Fruit fly (Drosophila melanogaster) whole organism, embryonic: ENCODE measurements around the gene por.

Experiments
- Adf1 ChIP-seq: fragments of 200-800 bp; sonication (Bioruptor generic); IDR thresholded peaks from 2 replicates; pipeline ENCODE4 v1.3.6; 2022; ENCODE audit warnings: missing biosample characterization, missing genetic modification characterization
- Awh ChIP-seq: fragments of 200-800 bp; sonication (Bioruptor generic); IDR thresholded peaks from 2 replicates; pipeline ENCODE4, ENCODE4 v1.3.6; 2022; ENCODE audit warnings: missing biosample characterization, missing genetic modification characterization
- CG11398 ChIP-seq: fragments of 200-800 bp; sonication (Bioruptor generic); optimal IDR thresholded peaks from 2 replicates; lab custom pipeline; 2016; ENCODE audit warnings: missing biosample characterization, missing genetic modification characterization
- CG11504 ChIP-seq: fragments of 200-800 bp; sonication (Bioruptor generic); optimal IDR thresholded peaks from 3 replicates; lab custom pipeline; 2019; ENCODE audit warnings: missing biosample characterization, mild to moderate bottlenecking, missing genetic modification characterization, moderate library complexity
- CG13296 ChIP-seq: fragments of 200-800 bp; sonication (Bioruptor generic); optimal IDR thresholded peaks from 3 replicates; lab custom pipeline; 2018; ENCODE audit warnings: missing biosample characterization, mild to moderate bottlenecking, missing genetic modification characterization
- CG14710 ChIP-seq: fragments of 200-800 bp; sonication (Bioruptor generic); optimal IDR thresholded peaks from 3 replicates; lab custom pipeline; 2019; ENCODE audit warnings: missing biosample characterization, mild to moderate bottlenecking, missing genetic modification characterization, moderate library complexity
- CG15269 ChIP-seq: fragments of 200-800 bp; sonication (Bioruptor generic); optimal IDR thresholded peaks from 2 replicates; lab custom pipeline; 2018; ENCODE audit warnings: missing biosample characterization, mild to moderate bottlenecking, missing genetic modification characterization, moderate library complexity
- CG17359 ChIP-seq: fragments of 200-800 bp; sonication (Bioruptor generic); optimal IDR thresholded peaks from 3 replicates; lab custom pipeline; 2018; ENCODE audit warnings: missing biosample characterization, mild to moderate bottlenecking, missing genetic modification characterization, moderate library complexity
- CG17802 ChIP-seq: fragments of 200-800 bp; sonication (Bioruptor generic); optimal IDR thresholded peaks from 2 replicates; lab custom pipeline; 2018; ENCODE audit warnings: missing biosample characterization, mild to moderate bottlenecking, missing genetic modification characterization, moderate library complexity
- CG2202 ChIP-seq: fragments of 200-800 bp; sonication (Bioruptor generic); optimal IDR thresholded peaks from 2 replicates; lab custom pipeline; 2018; ENCODE audit warnings: missing biosample characterization, mild to moderate bottlenecking, missing genetic modification characterization
- CG2712 ChIP-seq: fragments of 200-800 bp; optimal IDR thresholded peaks from 3 replicates; lab custom pipeline; 2019; ENCODE audit warnings: missing biosample characterization, mild to moderate bottlenecking, missing genetic modification characterization, moderate library complexity
- CG6175 ChIP-seq: fragments of 200-800 bp; sonication (Bioruptor generic); IDR thresholded peaks from 3 replicates; pipeline ENCODE4 v1.3.6; 2022; ENCODE audit warnings: missing biosample characterization, missing genetic modification characterization
- CG7372 ChIP-seq: fragments of 200-800 bp; sonication (Bioruptor generic); IDR thresholded peaks from 2 replicates; pipeline ENCODE4 v1.3.6; 2022; ENCODE audit warnings: missing biosample characterization, missing genetic modification characterization
- CG9932 ChIP-seq: fragments of 200-800 bp; sonication (Bioruptor generic); IDR thresholded peaks from 2 replicates; pipeline ENCODE4 v1.3.6; 2022; ENCODE audit warnings: missing biosample characterization, missing genetic modification characterization
- CoRest ChIP-seq: fragments of 200-800 bp; sonication (Bioruptor generic); optimal IDR thresholded peaks from 3 replicates; lab custom pipeline; 2018; ENCODE audit warnings: missing biosample characterization, mild to moderate bottlenecking, missing genetic modification characterization, moderate library complexity
- D ChIP-seq, 2 experiments: fragments of 200-800 bp in 1 of 2; fragments of >200 bp in 1 of 2; sonication (Bioruptor generic) in 1 of 2; optimal IDR thresholded peaks; 2 replicates in 1 of 2; 3 replicates in 1 of 2; lab custom pipeline; 2017; ENCODE audit warnings: mild to moderate bottlenecking in 1 of 2, missing biosample characterization in 1 of 2, missing genetic modification characterization in 1 of 2, missing genetic modification reagents in 1 of 2
- Ets65A ChIP-seq: fragments of 200-800 bp; sonication (Bioruptor generic); peaks from one replicate; lab custom pipeline; 2016; ENCODE audit warnings: missing biosample characterization, missing genetic modification characterization
- Fer3 ChIP-seq: fragments of 200-800 bp; sonication (Bioruptor generic); optimal IDR thresholded peaks from 2 replicates; lab custom pipeline; 2018; ENCODE audit warnings: missing biosample characterization, mild to moderate bottlenecking, missing genetic modification characterization, moderate library complexity
- Gug ChIP-seq: fragments of 200-800 bp; sonication (Bioruptor generic); IDR thresholded peaks from 4 replicates; pipeline ENCODE4 v1.3.6; 2022; ENCODE audit warnings: missing biosample characterization, missing genetic modification characterization
- Hr51 ChIP-seq, 2 experiments: fragments of 200-800 bp; sonication (Bioruptor generic); optimal IDR thresholded peaks; 2 replicates in 1 of 2; 3 replicates in 1 of 2; lab custom pipeline; 2016 to 2018; ENCODE audit warnings: missing biosample characterization in 2 of 2, missing genetic modification characterization in 2 of 2, mild to moderate bottlenecking in 1 of 2, moderate library complexity in 1 of 2
- Med ChIP-seq: fragments of 200-800 bp; sonication (Bioruptor generic); peaks from one replicate; lab custom pipeline; 2016; ENCODE audit warnings: missing biosample characterization, missing genetic modification characterization, mild to moderate bottlenecking, inconsistent platforms, moderate library complexity
- Meics ChIP-seq: fragments of 200-800 bp; sonication (Bioruptor generic); optimal IDR thresholded peaks from 2 replicates; lab custom pipeline; 2017; ENCODE audit warnings: missing biosample characterization, mild to moderate bottlenecking, missing genetic modification characterization
- Sox100B ChIP-seq: fragments of 200-800 bp; sonication (Bioruptor generic); optimal IDR thresholded peaks from 3 replicates; lab custom pipeline; 2018; ENCODE audit warnings: missing biosample characterization, mild to moderate bottlenecking, missing genetic modification characterization
- Spps ChIP-seq: fragments of 200-800 bp; sonication (Bioruptor generic); optimal IDR thresholded peaks from 2 replicates; lab custom pipeline; 2018; ENCODE audit warnings: missing biosample characterization, mild to moderate bottlenecking, missing genetic modification characterization
- Xrp1 ChIP-seq: fragments of 200-800 bp; sonication (Bioruptor generic); IDR thresholded peaks from 2 replicates; pipeline ENCODE4 v1.3.6; 2022; ENCODE audit warnings: missing biosample characterization, missing genetic modification characterization
- abd-A ChIP-seq: fragments of 200-800 bp; sonication (Bioruptor generic); optimal IDR thresholded peaks from 3 replicates; lab custom pipeline; 2019; ENCODE audit warnings: missing biosample characterization, mild to moderate bottlenecking, missing genetic modification characterization, moderate library complexity
- bcd ChIP-seq: fragments of 200-800 bp; sonication (Bioruptor generic); optimal IDR thresholded peaks from 2 replicates; lab custom pipeline; 2017; ENCODE audit warnings: missing biosample characterization, mild to moderate bottlenecking, missing genetic modification characterization
- cg ChIP-seq: fragments of 200-800 bp; sonication (Bioruptor generic); optimal IDR thresholded peaks from 3 replicates; lab custom pipeline; 2019; ENCODE audit warnings: missing biosample characterization, mild to moderate bottlenecking, missing genetic modification characterization, moderate library complexity
- chinmo ChIP-seq: fragments of 200-800 bp; sonication (Bioruptor generic); IDR thresholded peaks from 4 replicates; pipeline ENCODE4 v1.3.6; 2022; ENCODE audit warnings: missing biosample characterization, missing genetic modification characterization; ENCODE audit not compliant: partially characterized antibody
- dm ChIP-seq: fragments of 200-800 bp; sonication (Bioruptor generic); optimal IDR thresholded peaks from 3 replicates; lab custom pipeline; 2016; ENCODE audit warnings: missing biosample characterization, missing genetic modification characterization
- dmrt99B ChIP-seq: fragments of 200-800 bp; sonication (Bioruptor generic); optimal IDR thresholded peaks from 2 replicates; lab custom pipeline; 2018; ENCODE audit warnings: missing biosample characterization, mild to moderate bottlenecking, missing genetic modification characterization, moderate library complexity
- fd3F ChIP-seq: fragments of 200-800 bp; sonication (Bioruptor generic); optimal IDR thresholded peaks from 2 replicates; lab custom pipeline; 2018; ENCODE audit warnings: missing biosample characterization, mild to moderate bottlenecking, missing genetic modification characterization, moderate library complexity
- ken ChIP-seq: fragments of 200-800 bp; sonication (Bioruptor generic); IDR thresholded peaks from 3 replicates; pipeline ENCODE4 v1.3.6; 2022; ENCODE audit warnings: missing biosample characterization, missing genetic modification characterization
- lab ChIP-seq: fragments of 200-800 bp; sonication (Bioruptor generic); optimal IDR thresholded peaks from 3 replicates; lab custom pipeline; 2017; ENCODE audit warnings: missing biosample characterization, missing genetic modification characterization, mild to moderate bottlenecking, moderate library complexity, missing genetic modification reagents
- lmd ChIP-seq: fragments of 200-800 bp; sonication (Bioruptor generic); IDR thresholded peaks from 2 replicates; pipeline ENCODE4 v1.3.6; 2022; ENCODE audit warnings: missing biosample characterization, missing genetic modification characterization
- nmo ChIP-seq: fragments of 200-800 bp; sonication (Bioruptor generic); optimal IDR thresholded peaks from 2 replicates; lab custom pipeline; 2018; ENCODE audit warnings: missing biosample characterization, mild to moderate bottlenecking, missing genetic modification characterization, moderate library complexity
- nom ChIP-seq: fragments of 200-800 bp; sonication (Bioruptor generic); optimal IDR thresholded peaks from 2 replicates; lab custom pipeline; 2017; ENCODE audit warnings: missing biosample characterization, missing genetic modification characterization, mild to moderate bottlenecking, moderate library complexity, missing genetic modification reagents
- org-1 ChIP-seq: fragments of 200-800 bp; sonication (Bioruptor generic); optimal IDR thresholded peaks from 2 replicates; lab custom pipeline; 2017; ENCODE audit warnings: missing biosample characterization, missing genetic modification characterization
- p53 ChIP-seq: fragments of 200-800 bp; sonication (Bioruptor generic); optimal IDR thresholded peaks from 2 replicates; lab custom pipeline; 2016; ENCODE audit warnings: missing biosample characterization, missing genetic modification characterization
- phol ChIP-seq: fragments of 200-800 bp; sonication (Bioruptor generic); optimal IDR thresholded peaks from 3 replicates; lab custom pipeline; 2018; ENCODE audit warnings: missing biosample characterization, mild to moderate bottlenecking, missing genetic modification characterization, moderate library complexity
- pros ChIP-seq: fragments of 200-800 bp; sonication (Bioruptor generic); optimal IDR thresholded peaks from 3 replicates; lab custom pipeline; 2019; ENCODE audit warnings: missing biosample characterization, mild to moderate bottlenecking, missing genetic modification characterization, moderate library complexity
- pum ChIP-seq: fragments of 200-800 bp; sonication (Bioruptor generic); optimal IDR thresholded peaks from 2 replicates; lab custom pipeline; 2016; ENCODE audit warnings: missing biosample characterization, missing genetic modification characterization
- row ChIP-seq: fragments of 200-800 bp; sonication (Bioruptor generic); IDR thresholded peaks from 3 replicates; pipeline ENCODE4 v1.3.6; 2022; ENCODE audit warnings: missing biosample characterization, missing genetic modification characterization
- sens ChIP-seq: fragments of 200-800 bp; sonication (Bioruptor generic); peaks from one replicate; lab custom pipeline; 2016; ENCODE audit warnings: missing biosample characterization, missing genetic modification characterization
- sisA ChIP-seq: fragments of 200-800 bp; sonication (Bioruptor generic); IDR thresholded peaks from 2 replicates; pipeline ENCODE4 v1.3.6; 2022; ENCODE audit warnings: missing biosample characterization, missing genetic modification characterization
- ssp ChIP-seq: fragments of 200-800 bp; sonication (Bioruptor generic); IDR thresholded peaks from 2 replicates; pipeline ENCODE4 v1.3.6; 2022; ENCODE audit warnings: missing biosample characterization, missing genetic modification characterization
- tgo ChIP-seq: fragments of 200-800 bp; sonication (Bioruptor generic); IDR thresholded peaks from 3 replicates; pipeline ENCODE4 v1.3.6; 2022; ENCODE audit warnings: missing biosample characterization, missing genetic modification characterization
- wor ChIP-seq: fragments of 200-800 bp; sonication (Bioruptor generic); IDR thresholded peaks from 2 replicates; pipeline ENCODE4 v1.3.6; 2022; ENCODE audit warnings: missing biosample characterization, missing genetic modification characterization

Gene por

dm6 chrX:18358352-18358931 is 21.2 kb downstream of the por start, which contains the start of gene CG6106 (continued):
- peak; percentile 37; the same call in 1 of the 2 replicates for TF ChIP-seq CG9932 (GFP tag; lab: Robert Waterston, UW)
- TF ChIP-seq lmd (GFP tag; lab: Robert Waterston, UW): peak; percentile 34; the same call in 1 of the 2 replicates
- peak; percentile 31 for TF ChIP-seq row (GFP tag; lab: Robert Waterston, UW)
- peak; percentile 12 for TF ChIP-seq CG17359 (tag; lab: Kevin White, UChicago)
- peak; percentile 44 for TF ChIP-seq Med (GFP tag; lab: Kevin White, UChicago)
- no peak for TF ChIP-seq D (optimal IDR thresholded peaks at IDR 0.05; lab: Kevin White, UChicago)
- TF ChIP-seq D (GFP tag; optimal IDR thresholded peaks at IDR 0.05; lab: Kevin White, UChicago): peak; percentile 12
- no peak for TF ChIP-seq CG7372 (GFP tag; lab: Robert Waterston, UW)
- TF ChIP-seq ssp (GFP tag; lab: Robert Waterston, UW): 0 out of 2 replicates have a peak, but pooled peaks have one; percentile 12
- TF ChIP-seq dmrt99B (tag; lab: Kevin White, UChicago): peak; percentile 54
- no peak for TF ChIP-seq fd3F (GFP tag; lab: Kevin White, UChicago)
- TF ChIP-seq bcd (GFP tag; lab: Kevin White, UChicago): peak; percentile 14
- 0 out of 3 replicates have a peak, but pooled peaks have one; percentile 21 for TF ChIP-seq ken (GFP tag; lab: Robert Waterston, UW)
- TF ChIP-seq CG11504 (tag; lab: Kevin White, UChicago): peak; percentile 41
- TF ChIP-seq sisA (GFP tag; lab: Robert Waterston, UW): peak; percentile 26; the same call in 1 of the 2 replicates
- peak; percentile 21 for TF ChIP-seq CG2712 (tag; lab: Kevin White, UChicago)
- TF ChIP-seq Gug (GFP tag; lab: Robert Waterston, UW): 0 out of 4 replicates have a peak, but pooled peaks have one; percentile 3
- TF ChIP-seq wor (GFP tag; lab: Robert Waterston, UW): no peak
- no peak for TF ChIP-seq CG17802 (tag; lab: Kevin White, UChicago)
- TF ChIP-seq Fer3 (tag; lab: Kevin White, UChicago): peak; percentile 13
- TF ChIP-seq phol: peak; percentile 59
- peak; percentile 18; the same call in 1 of the 2 replicates for TF ChIP-seq Xrp1 (GFP tag; lab: Robert Waterston, UW)
- peak; percentile 90 for TF ChIP-seq Ets65A (GFP tag; lab: Kevin White, UChicago)
- peak; percentile 7 for TF ChIP-seq Meics (GFP tag; lab: Kevin White, UChicago)
- TF ChIP-seq pum (GFP tag; lab: Kevin White, UChicago): peak; percentile 6
- TF ChIP-seq dm: no peak
- TF ChIP-seq sens (GFP tag; lab: Kevin White, UChicago): peak; percentile 67
- TF ChIP-seq nmo (GFP tag; lab: Kevin White, UChicago): peak; percentile 26
- peak; percentile 9 for TF ChIP-seq CG15269
- peak; percentile 22 for TF ChIP-seq Sox100B (GFP tag; lab: Kevin White, UChicago)
- TF ChIP-seq Awh: no peak
- peak in 1 of 2 experiments; percentile 32 for TF ChIP-seq Hr51 (GFP tag; optimal IDR thresholded peaks at IDR 0.05; lab: Kevin White, UChicago)

dm6 chrX:18357756-18358182 is 21.9 kb downstream of the por start:
- TF ChIP-seq Adf1 (GFP tag; lab: Robert Waterston, UW) (peak; percentile 30; the same call in 1 of the 2 replicates), CG13296 (GFP tag; lab: Kevin White, UChicago) (no peak), lab (GFP tag; lab: Kevin White, UChicago) (peak; percentile 24), CoRest (peak; percentile 39), org-1 (no peak), Spps (peak; percentile 33), chinmo (GFP tag; lab: Robert Waterston, UW) (peak; percentile 59; the same call in 2 of the 4 replicates), pros (GFP tag; lab: Kevin White, UChicago) (no peak), CG11398 (no peak), abd-A (peak; percentile 60), nom (GFP tag; lab: Kevin White, UChicago) (no peak), row (GFP tag; lab: Robert Waterston, UW) (0 out of 3 replicates have a peak, but pooled peaks have one; percentile 48), cg (peak; percentile 90), p53 (peak; percentile 0), CG2202 (peak; percentile 1), tgo (GFP tag; lab: Robert Waterston, UW) (0 out of 3 replicates have a peak, but pooled peaks have one; percentile 6), CG6175 (GFP tag; lab: Robert Waterston, UW) (0 out of 3 replicates have a peak, but pooled peaks have one; percentile 46), CG14710 (tag; lab: Kevin White, UChicago) (peak; percentile 9)
